Worm (Caenorhabditis elegans) whole organism, L4 larva: ENCODE results near the gene srh-7.

ENCODE experiments used
- ama-1 ChIP-seq: fragments of 150-350 bp; optimal IDR thresholded peaks from 2 replicates; lab custom pipeline; 2014; ENCODE audit warnings: inconsistent platforms, mixed read lengths
- dve-1 ChIP-seq: sonication (generic microtip); optimal IDR thresholded peaks from 2 replicates; lab custom pipeline; 2017; ENCODE audit warnings: antibody characterized with exemption, mild to moderate bottlenecking, missing genetic modification characterization, missing compliant biosample characterization; ENCODE audit not compliant: insufficient read depth
- lin-39 ChIP-seq: fragments of 150-350 bp; optimal IDR thresholded peaks from 2 replicates; lab custom pipeline; 2014; ENCODE audit warnings: missing biosample characterization, missing genetic modification reagents, missing genetic modification characterization
- pqm-1 ChIP-seq: sonication (generic microtip); optimal IDR thresholded peaks from 2 replicates; lab custom pipeline; 2017; ENCODE audit warnings: missing biosample characterization, missing genetic modification characterization
- set-16 ChIP-seq: fragments of 200-800 bp; sonication (Bioruptor generic); IDR thresholded peaks from 2 replicates; pipeline ENCODE4 v1.3.6; 2022; ENCODE audit warnings: missing genetic modification reagents, missing genetic modification characterization, missing compliant biosample characterization
- snpc-4 ChIP-seq: fragments of 150-350 bp; optimal IDR thresholded peaks from 2 replicates; lab custom pipeline; 2014; ENCODE audit warnings: missing biosample characterization, missing genetic modification characterization
- zfp-3 ChIP-seq: fragments of 200-800 bp; sonication (Bioruptor generic); conservative IDR thresholded peaks from 2 replicates; pipeline ENCODE4 v1.3.6; 2022; ENCODE audit warnings: missing genetic modification reagents, missing genetic modification characterization, missing compliant biosample characterization
- ztf-11 ChIP-seq: fragments of 150-350 bp; optimal IDR thresholded peaks from 2 replicates; lab custom pipeline; 2014; ENCODE audit warnings: missing biosample characterization, missing genetic modification characterization

DNA sequence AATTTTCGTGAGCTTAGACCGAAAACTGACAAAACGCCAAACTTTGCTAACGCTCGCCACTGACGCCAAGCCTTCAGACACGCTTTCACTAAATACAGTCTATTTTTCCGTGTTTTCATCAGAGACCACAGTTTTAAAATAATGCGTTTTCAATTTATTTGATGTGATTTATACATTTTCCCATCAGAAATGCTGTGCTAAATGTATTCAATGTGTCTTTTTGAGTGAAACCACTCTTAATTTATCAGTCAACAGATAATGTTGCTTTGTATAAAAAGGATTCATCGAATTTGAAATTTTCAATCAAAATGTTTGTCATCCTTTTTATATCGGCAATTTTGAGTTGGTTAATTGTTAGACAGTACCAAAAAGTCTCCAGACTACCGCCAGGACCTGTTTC is 23.3 kb downstream of the srh-7 start, which contains the start of gene cyp-35A4:
- no peak for TF ChIP-seq lin-39
- no peak for TF ChIP-seq dve-1 (tag; lab: Kevin White, UChicago)
- no peak for TF ChIP-seq zfp-3
- no peak for TF ChIP-seq snpc-4
- no peak for TF ChIP-seq set-16 (GFP tag; lab: Robert Waterston, UW)
- no peak for TF ChIP-seq pqm-1 (tag; lab: Kevin White, UChicago)
- TF ChIP-seq ama-1 (lab: Kevin White, UChicago): no peak
- TF ChIP-seq ztf-11 (tag; lab: Kevin White, UChicago): no peak
